Worm (Caenorhabditis elegans) whole organism, early embryonic: ENCODE data around the gene K08H2.3.

Experiments
- aly-1 ChIP-seq: sonication (generic microtip); optimal IDR thresholded peaks from 2 replicates; lab custom pipeline; 2016; ENCODE audit warnings: missing genetic modification characterization, missing compliant biosample characterization
- ama-1 ChIP-seq: fragments of 150-350 bp; optimal IDR thresholded peaks from 2 replicates; lab custom pipeline; 2014
- ets-7 ChIP-seq: sonication (generic microtip); optimal IDR thresholded peaks from 2 replicates; lab custom pipeline; 2016; ENCODE audit warnings: missing genotype, missing genetic modification characterization, missing compliant biosample characterization
- flt-1 ChIP-seq: fragments of 200-800 bp; sonication (Bioruptor generic); IDR thresholded peaks from 2 replicates; pipeline ENCODE4 v1.3.6; 2022; ENCODE audit warnings: missing genetic modification characterization, missing compliant biosample characterization
- hmbx-1 ChIP-seq: sonication (generic microtip); optimal IDR thresholded peaks from 2 replicates; lab custom pipeline; 2016; ENCODE audit warnings: mild to moderate bottlenecking, missing genetic modification characterization, missing compliant biosample characterization
- hmg-4 ChIP-seq: fragments of 200-800 bp; sonication (Bioruptor generic); optimal IDR thresholded peaks from 2 replicates; lab custom pipeline; 2018; ENCODE audit warnings: mild to moderate bottlenecking, missing genetic modification characterization, missing compliant biosample characterization
- pes-1 ChIP-seq: fragments of 200-800 bp; sonication (Bioruptor generic); IDR thresholded peaks from 2 replicates; pipeline ENCODE4 v1.3.6; 2022; ENCODE audit warnings: missing genetic modification reagents, missing genetic modification characterization, missing compliant biosample characterization
- scrt-1 ChIP-seq: fragments of 200-800 bp; sonication (Bioruptor generic); IDR thresholded peaks from 2 replicates; pipeline ENCODE4 v1.3.6; 2022; ENCODE audit warnings: missing genetic modification characterization, missing compliant biosample characterization
- sea-1 ChIP-seq: fragments of 200-800 bp; sonication (Bioruptor generic); conservative IDR thresholded peaks from 2 replicates; pipeline ENCODE4 v1.3.6; 2022; ENCODE audit warnings: missing genetic modification characterization, missing compliant biosample characterization
- tbx-11 ChIP-seq: fragments of 200-800 bp; sonication (Bioruptor generic); IDR thresholded peaks from 2 replicates; pipeline ENCODE4 v1.3.6; 2022; ENCODE audit warnings: missing genetic modification characterization, missing compliant biosample characterization
- tra-4 ChIP-seq: sonication (generic microtip); optimal IDR thresholded peaks from 2 replicates; lab custom pipeline; 2017; ENCODE audit warnings: missing genetic modification characterization, missing compliant biosample characterization

ce11 chrX:13221357-13221756 is 15.8 kb upstream of the K08H2.3 start, which contains the start of gene asp-4:
- TF ChIP-seq scrt-1 (GFP tag; lab: Robert Waterston, UW) (no peak), tra-4 (no peak), flt-1 (GFP tag; lab: Robert Waterston, UW) (no peak), hmg-4 (GFP tag; lab: Kevin White, UChicago) (no peak), aly-1 (no peak), pes-1 (no peak), ama-1 (lab: Kevin White, UChicago) (no peak), hmbx-1 (no peak), tbx-11 (GFP tag; lab: Robert Waterston, UW) (no peak), ets-7 (tag; lab: Kevin White, UChicago) (no peak), sea-1 (GFP tag; lab: Robert Waterston, UW) (no peak)
